Worm (Caenorhabditis elegans) whole organism, midembryonic: ENCODE results near the gene fbxa-112.
"Not testable (repeated sequence)": the region's sequence is repeated elsewhere in the genome, so short reads cannot be mapped to it uniquely, and the experiment has no call there.

Experiments
- T22C8.4 ChIP-seq: fragments of 200-800 bp; sonication (Bioruptor generic); IDR thresholded peaks from 2 replicates; pipeline ENCODE4 v1.3.6; 2022; ENCODE audit warnings: missing genetic modification characterization, missing compliant biosample characterization
- cog-1 ChIP-seq: sonication (generic microtip); optimal IDR thresholded peaks from 2 replicates; lab custom pipeline; 2016; ENCODE audit warnings: missing genetic modification characterization, missing compliant biosample characterization
- flt-1 ChIP-seq: fragments of 200-800 bp; sonication (Bioruptor generic); IDR thresholded peaks from 2 replicates; pipeline ENCODE4 v1.3.6; 2022; ENCODE audit warnings: missing genetic modification characterization, missing compliant biosample characterization
- klf-2 ChIP-seq: fragments of 200-800 bp; sonication (Bioruptor generic); conservative IDR thresholded peaks from 2 replicates; pipeline ENCODE4 v1.3.6; 2022; ENCODE audit warnings: missing genetic modification reagents, missing genetic modification characterization, missing compliant biosample characterization
- med-1 ChIP-seq: sonication (generic microtip); optimal IDR thresholded peaks from 2 replicates; lab custom pipeline; 2017; ENCODE audit warnings: missing genetic modification characterization, mild to moderate bottlenecking, missing compliant biosample characterization, antibody characterized with exemption, missing genetic modification reagents; ENCODE audit not compliant: insufficient read depth
- ref-1 ChIP-seq: fragments of 200-800 bp; sonication (Bioruptor generic); conservative IDR thresholded peaks from 2 replicates; pipeline ENCODE4 v1.3.6; 2022; ENCODE audit warnings: missing genetic modification reagents, missing genetic modification characterization, missing compliant biosample characterization
- tab-1 ChIP-seq: fragments of 200-800 bp; sonication (Bioruptor generic); IDR thresholded peaks from 2 replicates; pipeline ENCODE4 v1.3.6; 2022; ENCODE audit warnings: missing genetic modification characterization, missing compliant biosample characterization
- ztf-23 ChIP-seq: fragments of 200-800 bp; sonication (Bioruptor generic); IDR thresholded peaks from 2 replicates; pipeline ENCODE4 v1.3.6; 2022; ENCODE audit warnings: missing genetic modification reagents, missing genetic modification characterization, missing compliant biosample characterization
- ztf-29 ChIP-seq: fragments of 200-800 bp; sonication (Bioruptor generic); IDR thresholded peaks from 2 replicates; pipeline ENCODE4 v1.3.6; 2022; ENCODE audit warnings: missing genetic modification reagents, missing genetic modification characterization, missing compliant biosample characterization

fbxa-112 gene

DNA sequence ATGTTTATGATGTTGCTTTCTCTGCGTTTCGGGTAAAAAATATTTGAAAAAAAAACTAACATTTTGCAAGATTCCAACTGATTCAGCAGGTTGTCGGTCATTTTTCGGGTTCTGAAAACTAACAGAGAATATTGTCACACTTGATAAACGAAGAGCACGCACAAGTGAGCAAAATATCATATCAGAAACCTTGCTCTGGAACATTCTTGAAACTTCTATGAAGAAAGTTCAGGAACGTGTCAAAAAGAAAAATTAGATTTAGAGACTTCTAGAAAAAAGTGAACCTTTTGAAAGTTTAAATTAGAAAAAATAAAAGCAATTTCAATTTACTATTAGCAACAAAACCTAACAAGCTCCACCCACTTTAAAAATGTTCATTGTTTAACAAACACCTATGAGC lies at the start of gene fbxa-112:
TSS of gene fbxa-112 (minus strand) at position 101 of the 400 bp plus-strand sequence.
- not testable (repeated sequence) for TF ChIP-seq flt-1 (GFP tag; lab: Robert Waterston, UW); ztf-23; cog-1 (tag; lab: Kevin White, UChicago)

DNA sequence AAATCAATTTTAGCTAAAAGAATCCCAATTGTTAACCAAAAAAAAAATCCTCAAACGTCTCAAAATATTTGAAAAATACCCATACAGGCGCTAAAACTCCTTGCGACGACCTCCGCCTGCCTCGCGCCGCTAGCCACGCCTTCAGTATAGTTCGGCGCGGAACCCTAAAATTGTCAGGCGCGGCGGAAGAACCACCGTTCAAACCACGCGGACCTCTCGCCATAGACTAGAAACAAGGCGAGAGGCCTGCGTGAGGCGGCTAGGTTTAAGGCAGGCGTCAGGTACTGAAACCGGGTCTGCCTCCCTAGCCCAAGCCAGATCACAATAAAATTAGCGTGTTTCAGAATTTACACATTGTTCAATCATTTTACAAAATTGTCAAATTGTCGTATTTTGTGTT lies 44.5 kb upstream of the fbxa-112 start:
- no peak for TF ChIP-seq ref-1 (GFP tag; lab: Robert Waterston, UW)

DNA sequence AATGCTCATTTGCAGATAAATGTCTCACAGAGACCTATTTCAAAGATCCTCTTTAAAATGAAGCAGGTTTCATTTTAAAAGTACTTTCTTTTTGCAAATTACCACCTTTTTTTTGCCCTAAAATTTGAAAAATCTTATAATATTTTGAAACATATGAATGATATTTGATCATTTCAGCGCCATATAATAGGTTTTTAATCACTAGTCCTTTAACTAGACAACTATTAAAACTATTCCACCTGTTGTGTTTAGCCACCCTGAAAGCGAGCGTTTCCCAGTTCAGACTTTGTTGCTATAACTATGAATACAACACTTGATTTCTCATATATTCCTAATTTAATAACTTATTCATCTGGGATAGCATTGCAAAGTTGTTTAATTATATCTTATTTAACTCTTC lies 43.8 kb upstream of the fbxa-112 start, which contains the start of gene srz-95:
TSS of gene srz-95 (plus strand) at position 301 of the 400 bp plus-strand sequence.
- TF ChIP-seq ztf-23 = no peak
- TF ChIP-seq med-1 (GFP tag; lab: Kevin White, UChicago) = no peak
- TF ChIP-seq ztf-29 (GFP tag; lab: Robert Waterston, UW) = no peak
- TF ChIP-seq ref-1 (GFP tag; lab: Robert Waterston, UW) = no peak
- no peak for TF ChIP-seq T22C8.4 (GFP tag; lab: Robert Waterston, UW)

DNA sequence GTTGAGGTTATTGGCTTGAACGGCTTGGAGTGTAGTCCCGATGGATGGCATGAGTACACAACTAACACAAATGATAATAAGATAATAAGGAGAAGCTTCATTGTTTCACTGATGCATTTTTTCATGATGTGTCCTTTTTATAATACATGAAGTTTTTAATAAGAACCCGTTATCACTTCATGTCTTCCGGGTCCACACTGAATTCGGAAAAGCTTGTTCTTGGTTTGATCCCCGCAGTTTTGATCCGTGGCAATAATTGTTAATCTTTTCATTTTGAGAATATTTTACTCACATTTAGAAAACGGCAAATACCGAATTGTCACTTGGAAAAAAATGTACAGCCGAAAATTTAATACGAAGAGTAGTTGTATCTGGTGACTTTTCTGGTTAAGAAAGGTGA lies 40.7 kb upstream of the fbxa-112 start, which contains the start of gene Y102A5C.27:
TSS of gene Y102A5C.27 (minus strand) at position 101 of the 400 bp plus-strand sequence.
- TF ChIP-seq klf-2 (GFP tag; lab: Robert Waterston, UW) = no peak
- no peak for TF ChIP-seq ztf-29 (GFP tag; lab: Robert Waterston, UW)
- TF ChIP-seq flt-1 (GFP tag; lab: Robert Waterston, UW) = no peak
- no peak for TF ChIP-seq tab-1 (GFP tag; lab: Robert Waterston, UW)
- no peak for TF ChIP-seq T22C8.4 (GFP tag; lab: Robert Waterston, UW)

DNA sequence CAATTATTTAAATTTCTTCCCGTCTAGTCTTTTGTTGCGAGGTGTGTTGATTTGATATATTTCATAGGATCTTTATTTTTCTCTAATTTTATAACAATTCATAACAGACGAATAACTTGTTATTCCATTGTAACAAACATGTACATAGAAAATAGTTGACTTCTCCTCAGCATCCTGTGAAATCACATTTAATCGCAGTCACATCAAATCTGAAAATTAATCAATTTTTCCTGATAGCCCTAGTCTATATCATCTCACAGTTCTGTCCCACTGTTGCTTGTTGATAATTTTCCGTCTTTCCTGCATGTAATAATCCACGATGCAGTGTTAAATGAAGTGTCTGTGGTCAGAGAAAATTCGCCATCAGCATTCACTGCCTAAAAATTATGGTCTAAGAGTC lies 39.9 kb upstream of the fbxa-112 start:
- TF ChIP-seq cog-1 (tag; lab: Kevin White, UChicago) = no peak
- TF ChIP-seq ztf-29 (GFP tag; lab: Robert Waterston, UW) = no peak
- no peak for TF ChIP-seq T22C8.4 (GFP tag; lab: Robert Waterston, UW)
- no peak for TF ChIP-seq klf-2 (GFP tag; lab: Robert Waterston, UW)
- TF ChIP-seq flt-1 (GFP tag; lab: Robert Waterston, UW) = no peak
- no peak for TF ChIP-seq tab-1 (GFP tag; lab: Robert Waterston, UW)
- no peak for TF ChIP-seq med-1 (GFP tag; lab: Kevin White, UChicago)
- no peak for TF ChIP-seq ztf-23
- TF ChIP-seq ref-1 (GFP tag; lab: Robert Waterston, UW) = no peak

DNA sequence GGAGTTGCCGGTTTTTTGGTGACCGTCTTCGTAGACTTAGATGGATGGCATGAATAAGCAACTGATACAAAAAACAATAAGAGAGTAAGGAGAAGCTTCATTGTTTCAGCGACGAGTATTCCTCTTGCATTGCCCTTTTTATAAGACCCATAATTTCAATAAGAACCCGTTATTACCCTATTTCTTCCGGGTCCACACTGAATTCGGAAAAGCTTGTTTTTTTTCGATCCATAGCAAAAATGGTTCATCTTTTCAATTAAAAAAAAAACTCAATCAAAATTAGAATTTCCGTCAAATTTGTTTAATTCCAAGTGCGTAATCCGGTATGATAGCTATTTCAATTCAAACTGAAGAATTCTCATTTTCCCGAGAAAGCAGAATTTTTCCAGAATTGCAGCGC lies 39.1 kb upstream of the fbxa-112 start, which contains the start of gene Y102A5C.40:
TSS of gene Y102A5C.40 (minus strand) at position 101 of the 400 bp plus-strand sequence.
- TF ChIP-seq T22C8.4 (GFP tag; lab: Robert Waterston, UW) (no peak), tab-1 (GFP tag; lab: Robert Waterston, UW) (no peak), klf-2 (GFP tag; lab: Robert Waterston, UW) (no peak), med-1 (GFP tag; lab: Kevin White, UChicago) (no peak), ref-1 (GFP tag; lab: Robert Waterston, UW) (no peak), cog-1 (tag; lab: Kevin White, UChicago) (no peak), flt-1 (GFP tag; lab: Robert Waterston, UW) (no peak), ztf-29 (GFP tag; lab: Robert Waterston, UW) (no peak), ztf-23 (no peak)

DNA sequence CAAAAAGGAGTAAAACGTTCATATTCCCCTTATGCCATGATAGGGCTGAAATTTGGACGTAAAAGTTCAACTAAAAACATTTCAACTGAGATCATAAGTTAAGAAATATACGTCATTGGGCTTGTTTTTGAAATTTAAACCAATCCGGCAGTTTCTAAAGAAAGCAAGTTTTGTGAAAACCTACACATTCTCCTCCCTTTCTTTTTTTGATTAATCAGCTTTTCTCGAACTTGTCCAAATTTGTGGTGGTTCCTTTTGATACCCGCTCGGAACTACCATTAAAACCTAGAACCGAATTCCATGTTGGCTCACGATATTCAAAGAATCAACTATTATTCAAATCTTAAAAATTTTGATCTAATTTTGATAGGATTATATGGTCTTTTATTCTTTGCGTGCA lies 32.5 kb upstream of the fbxa-112 start, which contains the start of gene srz-54:
TSS of gene srz-54 (plus strand) at position 301 of the 400 bp plus-strand sequence.
- no peak for TF ChIP-seq tab-1 (GFP tag; lab: Robert Waterston, UW)
- no peak for TF ChIP-seq ztf-23

DNA sequence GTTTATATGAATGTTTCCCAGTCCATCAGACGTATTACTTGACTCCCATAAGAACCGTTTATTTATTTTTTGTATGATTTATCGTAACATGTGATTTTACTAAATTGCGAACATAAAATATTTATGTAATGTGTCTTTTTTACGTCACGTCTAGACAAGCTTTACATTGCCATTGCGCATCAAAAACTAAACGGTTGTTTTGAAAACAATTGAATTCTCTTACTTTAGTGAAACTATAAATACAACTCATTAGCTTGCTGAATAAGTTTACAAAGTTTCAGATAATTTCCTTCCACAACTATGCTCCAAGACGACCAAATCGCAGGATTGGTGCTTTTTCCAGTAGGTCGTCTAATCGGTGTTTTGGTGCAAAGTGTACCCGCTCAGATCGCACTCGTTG lies 27.0 kb upstream of the fbxa-112 start, which contains the start of gene srx-54:
TSS of gene srx-54 (plus strand) at position 301 of the 400 bp plus-strand sequence.
- TF ChIP-seq cog-1 (tag; lab: Kevin White, UChicago) (no peak), T22C8.4 (GFP tag; lab: Robert Waterston, UW) (no peak), med-1 (GFP tag; lab: Kevin White, UChicago) (no peak), klf-2 (GFP tag; lab: Robert Waterston, UW) (no peak), tab-1 (GFP tag; lab: Robert Waterston, UW) (no peak), ztf-29 (GFP tag; lab: Robert Waterston, UW) (no peak)

DNA sequence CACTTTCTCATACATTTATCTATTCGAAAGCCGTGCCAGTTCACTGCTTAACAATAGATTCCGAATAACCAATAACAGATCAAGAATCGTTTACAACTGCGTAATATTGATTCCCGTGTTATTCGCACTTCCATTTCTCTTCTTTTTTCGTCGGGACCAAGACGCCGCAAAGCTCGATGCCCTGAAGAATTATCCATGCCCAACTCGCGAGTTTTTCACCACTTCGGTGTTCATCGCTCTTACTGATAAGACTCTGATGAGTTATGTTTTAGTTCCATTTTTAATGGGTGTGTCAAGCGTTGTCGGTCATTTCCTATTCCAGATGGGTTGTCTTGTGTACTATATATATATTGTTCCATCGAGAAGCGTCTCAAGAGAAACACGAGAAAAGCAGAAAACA lies 25.4 kb upstream of the fbxa-112 start:
- TF ChIP-seq ztf-23 (no peak), med-1 (GFP tag; lab: Kevin White, UChicago) (no peak), ztf-29 (GFP tag; lab: Robert Waterston, UW) (no peak), flt-1 (GFP tag; lab: Robert Waterston, UW) (no peak), ref-1 (GFP tag; lab: Robert Waterston, UW) (no peak), klf-2 (GFP tag; lab: Robert Waterston, UW) (no peak), cog-1 (tag; lab: Kevin White, UChicago) (no peak), T22C8.4 (GFP tag; lab: Robert Waterston, UW) (no peak), tab-1 (GFP tag; lab: Robert Waterston, UW) (no peak)

DNA sequence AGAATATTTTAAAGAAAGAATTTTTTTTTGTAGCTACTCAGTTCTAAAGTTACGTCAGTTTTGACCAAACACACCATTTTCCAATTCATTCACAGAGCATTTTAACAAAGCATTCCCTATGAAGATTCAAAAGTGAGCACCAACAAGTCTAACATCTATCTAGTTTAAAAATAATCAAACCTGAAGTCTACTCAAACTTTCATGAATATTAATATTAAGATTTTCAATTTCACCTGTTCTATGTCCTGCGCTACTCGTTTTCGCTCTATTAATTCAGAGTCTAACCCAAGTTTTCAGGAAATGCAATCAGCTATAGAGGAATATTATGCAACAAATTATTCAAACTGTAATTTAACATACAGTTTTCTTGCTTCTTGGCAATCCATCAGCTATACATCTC lies 24.2 kb upstream of the fbxa-112 start, which contains the start of gene srh-119:
TSS of gene srh-119 (plus strand) at position 301 of the 400 bp plus-strand sequence.
- no peak for TF ChIP-seq ztf-29 (GFP tag; lab: Robert Waterston, UW)
- no peak for TF ChIP-seq klf-2 (GFP tag; lab: Robert Waterston, UW)
- no peak for TF ChIP-seq tab-1 (GFP tag; lab: Robert Waterston, UW)
- no peak for TF ChIP-seq ref-1 (GFP tag; lab: Robert Waterston, UW)
- TF ChIP-seq cog-1 (tag; lab: Kevin White, UChicago) = no peak
- TF ChIP-seq T22C8.4 (GFP tag; lab: Robert Waterston, UW) = no peak
- no peak for TF ChIP-seq med-1 (GFP tag; lab: Kevin White, UChicago)
- TF ChIP-seq flt-1 (GFP tag; lab: Robert Waterston, UW) = no peak
- no peak for TF ChIP-seq ztf-23
